Worm (Caenorhabditis elegans) whole organism, L2 larva: Measurements from ENCODE around the gene Y43F4A.1.

Source experiments
- egl-27 ChIP-seq: sonication (generic microtip); optimal IDR thresholded peaks from 3 replicates; lab custom pipeline; 2017; ENCODE audit warnings: missing biosample characterization, missing genetic modification reagents, missing genetic modification characterization
- lin-39 ChIP-seq: fragments of 150-350 bp; optimal IDR thresholded peaks from 2 replicates; lab custom pipeline; 2014; ENCODE audit warnings: missing biosample characterization, missing genetic modification reagents, missing genetic modification characterization
- nhr-237 ChIP-seq: fragments of 150-350 bp; optimal IDR thresholded peaks from 2 replicates; lab custom pipeline; 2014; ENCODE audit warnings: missing biosample characterization, missing genetic modification characterization

- TF ChIP-seq nhr-237 (no peak), lin-39 (tag; lab: Kevin White, UChicago) (no peak), egl-27 (tag; lab: Kevin White, UChicago) (no peak)
Observed at ce11 chrIII:13213111-13213510, 9.8 kb upstream of the Y43F4A.1 start.
